Fruit fly (Drosophila melanogaster): Measurements from ENCODE around the gene CG4194.

CG4194 gene

dm6 chrX:2050070-2050899 lies 18.1 kb upstream of the CG4194 start, which contains the start of gene moody (continued):
- TF ChIP-seq CG11762 (GFP tag; optimal IDR thresholded peaks at IDR 0.05; ENCODE audit: insufficient read depth) (peak; percentile 82), CG3032 (tag; optimal IDR thresholded peaks at IDR 0.05) (peak; percentile 87), CG7368 (GFP tag; optimal IDR thresholded peaks at IDR 0.05) (peak; percentile 96), Met (GFP tag; optimal IDR thresholded peaks at IDR 0.05) (peak; percentile 91), CG6276 (GFP tag; optimal IDR thresholded peaks at IDR 0.05) (peak; percentile 92), eg (GFP tag; IDR thresholded peaks at IDR 0.05) (peak; percentile 99), CG8632 (GFP tag; optimal IDR thresholded peaks at IDR 0.05) (peak; percentile 90), Hr4 (GFP tag; optimal IDR thresholded peaks at IDR 0.05) (peak; percentile 95), CG11902 (GFP tag; optimal IDR thresholded peaks at IDR 0.05) (peak; percentile 94), cyc (GFP tag; optimal IDR thresholded peaks at IDR 0.05) (peak; percentile 95), Blimp-1 (GFP tag; optimal IDR thresholded peaks at IDR 0.05) (peak; percentile 86), fd59A (GFP tag; optimal IDR thresholded peaks at IDR 0.05) (peak; percentile 87), OdsH (GFP tag; optimal IDR thresholded peaks at IDR 0.05) (peak; percentile 90), Smox (GFP tag; optimal IDR thresholded peaks at IDR 0.05) (peak; percentile 92), CG6854 (GFP tag; optimal IDR thresholded peaks at IDR 0.05) (peak; percentile 80), vri (GFP tag; optimal IDR thresholded peaks at IDR 0.05) (peak; percentile 94), ss (GFP tag; optimal IDR thresholded peaks at IDR 0.05) (peak; percentile 88 to 92), CG16779 (tag; optimal IDR thresholded peaks at IDR 0.05) (peak; percentile 95), lz (GFP tag; optimal IDR thresholded peaks at IDR 0.05) (peak; percentile 93), dsx (GFP tag; optimal IDR thresholded peaks at IDR 0.05; ENCODE audit: poor library complexity, severe bottlenecking) (peak; percentile 82), CG31627 (GFP tag; optimal IDR thresholded peaks at IDR 0.05) (peak; percentile 92), CG8119 (GFP tag; IDR thresholded peaks at IDR 0.05) (peak; percentile 94), Sox15 (GFP tag; optimal IDR thresholded peaks at IDR 0.05) (peak; percentile 90), CG32006 (GFP tag; optimal IDR thresholded peaks at IDR 0.05) (peak; percentile 94), CG3919 (GFP tag; optimal IDR thresholded peaks at IDR 0.05) (peak; percentile 96), dac (GFP tag; optimal IDR thresholded peaks at IDR 0.05) (peak; percentile 97), CG34406 (GFP tag; optimal IDR thresholded peaks at IDR 0.05) (peak; percentile 90), pdm3 (GFP tag; optimal IDR thresholded peaks at IDR 0.05) (peak; percentile 96), Eip75B (GFP tag; optimal IDR thresholded peaks at IDR 0.05) (peak; percentile 93), CG10669 (GFP tag; optimal IDR thresholded peaks at IDR 0.05) (peak; percentile 90), net (GFP tag; optimal IDR thresholded peaks at IDR 0.05) (peak; percentile 95), Eip93F (GFP tag; optimal IDR thresholded peaks at IDR 0.05) (peak; percentile 74), CG11294 (GFP tag; IDR thresholded peaks at IDR 0.05) (peak; percentile 95), CG10631 (GFP tag; optimal IDR thresholded peaks at IDR 0.05) (peak; percentile 84), CG15336 (GFP tag; IDR thresholded peaks at IDR 0.05) (peak; percentile 96), Eip78C (GFP tag) (peak; percentile 97), svp (GFP tag) (peak; percentile 99), achi (GFP tag; optimal IDR thresholded peaks at IDR 0.05) (peak; percentile 93), fkh (GFP tag; optimal IDR thresholded peaks at IDR 0.05) (peak; percentile 84)

dm6 chrX:2061119-2061518 lies 7.3 kb upstream of the CG4194 start:
- TF ChIP-seq dac (GFP tag; optimal IDR thresholded peaks at IDR 0.05) (peak; percentile 11), Ets21C (GFP tag; optimal IDR thresholded peaks at IDR 0.05) (no peak), Eip75B (GFP tag; optimal IDR thresholded peaks at IDR 0.05) (no peak), Hr4 (GFP tag; optimal IDR thresholded peaks at IDR 0.05) (no peak), fd59A (GFP tag; optimal IDR thresholded peaks at IDR 0.05) (peak; percentile 15), CG6163 (GFP tag; IDR thresholded peaks at IDR 0.05) (peak; percentile 29; the same call in 1 of the 3 replicates), cyc (GFP tag; optimal IDR thresholded peaks at IDR 0.05) (peak; percentile 3), svp (GFP tag) (no peak), Eip93F (GFP tag; optimal IDR thresholded peaks at IDR 0.05) (no peak), CG7368 (GFP tag; optimal IDR thresholded peaks at IDR 0.05) (peak; percentile 5), CG10631 (GFP tag; optimal IDR thresholded peaks at IDR 0.05) (no peak), spab (GFP tag; optimal IDR thresholded peaks at IDR 0.05) (no peak), CG9139 (GFP tag; optimal IDR thresholded peaks at IDR 0.05) (no peak), Hr38 (GFP tag; optimal IDR thresholded peaks at IDR 0.05) (no peak), CG8632 (GFP tag; optimal IDR thresholded peaks at IDR 0.05) (no peak), lz (GFP tag; optimal IDR thresholded peaks at IDR 0.05) (peak; percentile 1), net (GFP tag; optimal IDR thresholded peaks at IDR 0.05) (peak; percentile 8), Sox14 (GFP tag; optimal IDR thresholded peaks at IDR 0.05) (peak; percentile 4), CG16779 (tag; optimal IDR thresholded peaks at IDR 0.05) (peak; percentile 37), esn (GFP tag; optimal IDR thresholded peaks at IDR 0.05) (peak; percentile 45), CG6854 (GFP tag; optimal IDR thresholded peaks at IDR 0.05) (peak; percentile 40), Sox102F (GFP tag; optimal IDR thresholded peaks at IDR 0.05) (no peak), pdm3 (GFP tag; optimal IDR thresholded peaks at IDR 0.05) (no peak), OdsH (GFP tag; optimal IDR thresholded peaks at IDR 0.05) (no peak), CG32006 (GFP tag; optimal IDR thresholded peaks at IDR 0.05) (peak; percentile 67), CG15336 (GFP tag; IDR thresholded peaks at IDR 0.05) (no peak)

All from whole organism, prepupa.